Worm (Caenorhabditis elegans) whole organism, young adult: ENCODE measurements around the gene Y41D4B.1.

Experiments
- C06A6.2 ChIP-seq: fragments of 200-800 bp; sonication (Bioruptor generic); conservative IDR thresholded peaks from 2 replicates; pipeline ENCODE4 v1.3.6; 2022; ENCODE audit warnings: missing genetic modification characterization, missing compliant biosample characterization
- F10E7.11 ChIP-seq: sonication (generic microtip); optimal IDR thresholded peaks from 2 replicates; lab custom pipeline; 2017; ENCODE audit warnings: mild to moderate bottlenecking, missing genetic modification characterization, moderate library complexity, missing compliant biosample characterization
- F33H1.4 ChIP-seq: fragments of 200-800 bp; sonication (Bioruptor generic); IDR thresholded peaks from 2 replicates; pipeline ENCODE4 v1.3.6; 2022; ENCODE audit warnings: missing genetic modification reagents, missing genetic modification characterization, missing compliant biosample characterization
- F39B2.1 ChIP-seq: fragments of 200-800 bp; sonication (Bioruptor generic); IDR thresholded peaks from 2 replicates; pipeline ENCODE4 v1.3.6; 2022; ENCODE audit warnings: missing genetic modification reagents, missing genetic modification characterization, missing compliant biosample characterization
- F57C9.4 ChIP-seq: sonication (generic microtip); optimal IDR thresholded peaks from 2 replicates; lab custom pipeline; 2017; ENCODE audit warnings: mild to moderate bottlenecking, missing genetic modification characterization, missing compliant biosample characterization
- T26A5.8 ChIP-seq: sonication (generic microtip); optimal IDR thresholded peaks from 2 replicates; lab custom pipeline; 2016; ENCODE audit warnings: missing genetic modification characterization, missing compliant biosample characterization
- Y56A3A.18 ChIP-seq: fragments of 200-800 bp; sonication (Bioruptor generic); IDR thresholded peaks from 2 replicates; pipeline ENCODE4 v1.3.6; 2022; ENCODE audit warnings: missing genetic modification reagents, missing genetic modification characterization, missing compliant biosample characterization
- aptf-3 ChIP-seq: fragments of 200-800 bp; sonication (Bioruptor generic); IDR thresholded peaks from 2 replicates; pipeline ENCODE4 v1.3.6; 2022; ENCODE audit warnings: missing genetic modification characterization, missing compliant biosample characterization
- attf-3 ChIP-seq: fragments of 200-800 bp; sonication (Bioruptor generic); conservative IDR thresholded peaks from 2 replicates; pipeline ENCODE4 v1.3.6; 2022; ENCODE audit warnings: missing genetic modification reagents, missing genetic modification characterization, missing compliant biosample characterization
- ccch-3 ChIP-seq: fragments of 200-800 bp; sonication (Bioruptor generic); optimal IDR thresholded peaks from 2 replicates; lab custom pipeline; 2018; ENCODE audit warnings: mild to moderate bottlenecking, missing genetic modification characterization, missing compliant biosample characterization
- cebp-2 ChIP-seq: fragments of 200-800 bp; sonication (Bioruptor generic); IDR thresholded peaks from 2 replicates; pipeline ENCODE4 v1.3.6; 2022; ENCODE audit warnings: missing genetic modification characterization, missing compliant biosample characterization
- ceh-27 ChIP-seq: fragments of 200-800 bp; sonication (Bioruptor generic); optimal IDR thresholded peaks from 2 replicates; lab custom pipeline; 2018; ENCODE audit warnings: mild to moderate bottlenecking, missing genetic modification characterization, moderate library complexity, missing compliant biosample characterization
- ceh-40 ChIP-seq: fragments of 200-800 bp; sonication (Bioruptor generic); IDR thresholded peaks from 2 replicates; pipeline ENCODE4 v1.3.6; 2022; ENCODE audit warnings: missing genetic modification characterization, missing compliant biosample characterization
- ceh-58 ChIP-seq: fragments of 200-800 bp; sonication (Bioruptor generic); IDR thresholded peaks from 2 replicates; pipeline ENCODE4 v1.3.6; 2022; ENCODE audit warnings: missing genetic modification characterization, missing compliant biosample characterization
- ceh-91 ChIP-seq: fragments of 200-800 bp; sonication (Bioruptor generic); IDR thresholded peaks from 2 replicates; pipeline ENCODE4 v1.3.6; 2022; ENCODE audit warnings: missing genetic modification reagents, missing genetic modification characterization, missing compliant biosample characterization
- chd-7 ChIP-seq: sonication (generic microtip); optimal IDR thresholded peaks from 2 replicates; lab custom pipeline; 2016; ENCODE audit warnings: mild to moderate bottlenecking, missing genetic modification characterization, moderate library complexity, missing compliant biosample characterization
- dpff-1 ChIP-seq: sonication (generic microtip); optimal IDR thresholded peaks from 2 replicates; lab custom pipeline; 2017; ENCODE audit warnings: mild to moderate bottlenecking, missing genetic modification characterization, missing compliant biosample characterization
- efl-1 ChIP-seq: fragments of 150-350 bp; optimal IDR thresholded peaks from 2 replicates; lab custom pipeline; 2014; ENCODE audit warnings: missing biosample characterization, missing genetic modification reagents, missing genetic modification characterization
- egl-18 ChIP-seq: fragments of 200-800 bp; sonication (Bioruptor generic); IDR thresholded peaks from 2 replicates; pipeline ENCODE4 v1.3.6; 2022; ENCODE audit warnings: missing genetic modification reagents, missing genetic modification characterization, missing compliant biosample characterization
- egl-44 ChIP-seq: fragments of 200-800 bp; sonication (Bioruptor generic); IDR thresholded peaks from 2 replicates; pipeline ENCODE4 v1.3.6; 2022; ENCODE audit warnings: missing genetic modification reagents, missing genetic modification characterization, missing compliant biosample characterization
- hlh-12 ChIP-seq: sonication (generic microtip); optimal IDR thresholded peaks from 2 replicates; lab custom pipeline; 2016; ENCODE audit warnings: missing genetic modification characterization, missing compliant biosample characterization
- hmg-20 ChIP-seq: fragments of 200-800 bp; sonication (Bioruptor generic); IDR thresholded peaks from 2 replicates; pipeline ENCODE4 v1.3.6; 2022; ENCODE audit warnings: missing genetic modification reagents, missing genetic modification characterization, missing compliant biosample characterization
- hsf-1 ChIP-seq: fragments of 200-800 bp; sonication (Bioruptor generic); IDR thresholded peaks from 2 replicates; pipeline ENCODE4 v1.3.6; 2022; ENCODE audit warnings: missing genetic modification reagents, missing genetic modification characterization, missing compliant biosample characterization
- lag-1 ChIP-seq: fragments of 200-800 bp; sonication (Bioruptor generic); IDR thresholded peaks from 2 replicates; pipeline ENCODE4 v1.3.6; 2022; ENCODE audit warnings: missing genetic modification reagents, missing genetic modification characterization, missing compliant biosample characterization
- lin-26 ChIP-seq: fragments of 200-800 bp; sonication (Bioruptor generic); IDR thresholded peaks from 2 replicates; pipeline ENCODE4 v1.3.6; 2022; ENCODE audit warnings: missing genetic modification reagents, missing genetic modification characterization, missing compliant biosample characterization
- lin-40 ChIP-seq: sonication (generic microtip); optimal IDR thresholded peaks from 2 replicates; lab custom pipeline; 2016; ENCODE audit warnings: missing genetic modification characterization, mild to moderate bottlenecking, missing compliant biosample characterization, missing genotype, missing genetic modification reagents
- madf-10 ChIP-seq: sonication (generic microtip); optimal IDR thresholded peaks from 2 replicates; lab custom pipeline; 2016; ENCODE audit warnings: mild to moderate bottlenecking, missing genetic modification characterization, missing compliant biosample characterization
- mcd-1 ChIP-seq: fragments of 200-800 bp; sonication (Bioruptor generic); IDR thresholded peaks from 2 replicates; pipeline ENCODE4 v1.3.6; 2022; ENCODE audit warnings: missing genetic modification reagents, missing genetic modification characterization, missing compliant biosample characterization
- nfya-1 ChIP-seq: sonication (generic microtip); optimal IDR thresholded peaks from 2 replicates; lab custom pipeline; 2017; ENCODE audit warnings: antibody characterized with exemption, missing compliant biosample characterization, missing genetic modification characterization, borderline replicate concordance; ENCODE audit not compliant: insufficient read depth
- nhr-27 ChIP-seq: fragments of 200-800 bp; sonication (Bioruptor generic); optimal IDR thresholded peaks from 2 replicates; lab custom pipeline; 2018; ENCODE audit warnings: mild to moderate bottlenecking, missing genetic modification characterization, moderate library complexity, missing compliant biosample characterization
- nhr-80 ChIP-seq: sonication (generic microtip); optimal IDR thresholded peaks from 2 replicates; lab custom pipeline; 2016; ENCODE audit warnings: missing genetic modification characterization, missing compliant biosample characterization
- nhr-90 ChIP-seq: sonication (generic microtip); optimal IDR thresholded peaks from 2 replicates; lab custom pipeline; 2016; ENCODE audit warnings: missing genotype, mild to moderate bottlenecking, missing genetic modification characterization, missing compliant biosample characterization
- pbrm-1 ChIP-seq: fragments of 200-800 bp; sonication (Bioruptor generic); IDR thresholded peaks from 2 replicates; pipeline ENCODE4 v1.3.6; 2022; ENCODE audit warnings: missing genetic modification reagents, missing genetic modification characterization, missing compliant biosample characterization
- rec-8 ChIP-seq, 2 experiments: sonication (generic microtip); optimal IDR thresholded peaks; 2 replicates each; lab custom pipeline; 2016; ENCODE audit warnings: mild to moderate bottlenecking in 2 of 2, missing genetic modification characterization in 2 of 2, missing genetic modification reagents in 2 of 2, missing genotype in 2 of 2, missing biosample characterization in 1 of 2, missing compliant biosample characterization in 1 of 2, moderate library complexity in 1 of 2
- rpc-1 ChIP-seq, 2 experiments: fragments of 150-350 bp in 1 of 2; sonication (generic microtip) in 1 of 2; optimal IDR thresholded peaks; 2 replicates each; lab custom pipeline; 2014 to 2018; ENCODE audit warnings: missing biosample characterization in 1 of 2, missing genetic modification characterization in 1 of 2, missing genetic modification reagents in 1 of 2, missing genotype in 1 of 2
- sdz-38 ChIP-seq: sonication (generic microtip); optimal IDR thresholded peaks from 2 replicates; lab custom pipeline; 2016; ENCODE audit warnings: missing genotype, missing genetic modification characterization, missing compliant biosample characterization
- snpc-1.1 ChIP-seq: sonication (generic microtip); optimal IDR thresholded peaks from 2 replicates; lab custom pipeline; 2017; ENCODE audit warnings: missing genetic modification characterization, mild to moderate bottlenecking, missing compliant biosample characterization, antibody characterized with exemption, moderate library complexity, missing genotype, missing genetic modification reagents; ENCODE audit not compliant: insufficient read depth
- snpc-1.3 ChIP-seq: sonication (generic microtip); optimal IDR thresholded peaks from 2 replicates; lab custom pipeline; 2017; ENCODE audit warnings: missing genetic modification characterization, mild to moderate bottlenecking, missing compliant biosample characterization, antibody characterized with exemption, moderate library complexity, missing genotype, missing genetic modification reagents; ENCODE audit not compliant: insufficient read depth
- tbx-9 ChIP-seq: sonication (generic microtip); optimal IDR thresholded peaks from 2 replicates; lab custom pipeline; 2016; ENCODE audit warnings: borderline replicate concordance, missing genetic modification characterization, inconsistent platforms, missing compliant biosample characterization
- ztf-18 ChIP-seq: sonication (generic microtip); optimal IDR thresholded peaks from 2 replicates; lab custom pipeline; 2016; ENCODE audit warnings: missing genotype, mild to moderate bottlenecking, missing genetic modification characterization, missing compliant biosample characterization
- ztf-25 ChIP-seq: fragments of 200-800 bp; sonication (Bioruptor generic); IDR thresholded peaks from 2 replicates; pipeline ENCODE4 v1.3.6; 2022; ENCODE audit warnings: missing genetic modification reagents, missing genetic modification characterization, missing compliant biosample characterization
- ztf-26 ChIP-seq: sonication (generic microtip); optimal IDR thresholded peaks from 2 replicates; lab custom pipeline; 2017; ENCODE audit warnings: missing genetic modification characterization, missing compliant biosample characterization
- ztf-28 ChIP-seq: fragments of 200-800 bp; sonication (Bioruptor generic); IDR thresholded peaks from 2 replicates; pipeline ENCODE4 v1.3.6; 2022; ENCODE audit warnings: missing genetic modification reagents, missing genetic modification characterization, missing compliant biosample characterization
- ztf-3 ChIP-seq: fragments of 200-800 bp; sonication (Bioruptor generic); optimal IDR thresholded peaks from 2 replicates; lab custom pipeline; 2018; ENCODE audit warnings: mild to moderate bottlenecking, missing genetic modification characterization, missing compliant biosample characterization
- ztf-6 ChIP-seq: fragments of 200-800 bp; sonication (Bioruptor generic); IDR thresholded peaks from 2 replicates; pipeline ENCODE4 v1.3.6; 2022; ENCODE audit warnings: missing genetic modification reagents, missing genetic modification characterization, missing compliant biosample characterization

The Y41D4B.1 gene

ce11 chrIV:1657069-1657468, 15.4 kb upstream of the Y41D4B.1 start (continued):
- TF ChIP-seq lin-26 (GFP tag; lab: Robert Waterston, UW) (no peak), ztf-26 (no peak), ztf-3 (GFP tag; lab: Kevin White, UChicago) (no peak), hsf-1 (GFP tag; lab: Robert Waterston, UW) (no peak), lin-40 (tag; lab: Kevin White, UChicago) (no peak), attf-3 (peak; percentile 15; the same call in 1 of the 2 replicates), mcd-1 (GFP tag; lab: Robert Waterston, UW) (no peak), ztf-28 (no peak), C06A6.2 (GFP tag; lab: Robert Waterston, UW) (no peak)

- TF ChIP-seq nfya-1 (tag; lab: Kevin White, UChicago) (no peak), ztf-25 (GFP tag; lab: Robert Waterston, UW) (peak; percentile 91), ztf-28 (peak; percentile 86; the same call in 1 of the 2 replicates), egl-18 (GFP tag; lab: Robert Waterston, UW) (no peak), ceh-27 (GFP tag; lab: Kevin White, UChicago) (peak; percentile 92), F39B2.1 (GFP tag; lab: Robert Waterston, UW) (no peak), pbrm-1 (GFP tag; lab: Robert Waterston, UW) (peak; percentile 95), lin-40 (tag; lab: Kevin White, UChicago) (peak; percentile 94), ztf-6 (GFP tag; lab: Robert Waterston, UW) (peak; percentile 83; the same call in 1 of the 2 replicates), F10E7.11 (tag; lab: Kevin White, UChicago) (no peak), nhr-27 (tag; lab: Kevin White, UChicago) (no peak), ceh-91 (GFP tag; lab: Robert Waterston, UW) (peak; percentile 90), tbx-9 (tag; lab: Kevin White, UChicago) (no peak), ceh-58 (GFP tag; lab: Robert Waterston, UW) (no peak), T26A5.8 (tag; lab: Kevin White, UChicago) (no peak), egl-44 (GFP tag; lab: Robert Waterston, UW) (peak; percentile 65; the same call in 1 of the 2 replicates), hlh-12 (tag; lab: Kevin White, UChicago) (no peak), lag-1 (GFP tag; lab: Robert Waterston, UW) (no peak), efl-1 (GFP tag; lab: Kevin White, UChicago) (peak; percentile 76), madf-10 (tag; lab: Kevin White, UChicago) (peak; percentile 90), C06A6.2 (GFP tag; lab: Robert Waterston, UW) (peak; percentile 97), F57C9.4 (tag; lab: Kevin White, UChicago) (no peak), chd-7 (tag; lab: Kevin White, UChicago) (peak; percentile 76), aptf-3 (GFP tag; lab: Robert Waterston, UW) (no peak), ceh-40 (GFP tag; lab: Robert Waterston, UW) (no peak), nhr-90 (tag; lab: Kevin White, UChicago) (peak; percentile 67), nhr-80 (peak; percentile 95), snpc-1.3 (tag; lab: Kevin White, UChicago) (peak; percentile 84), sdz-38 (tag; lab: Kevin White, UChicago) (no peak), ccch-3 (GFP tag; lab: Kevin White, UChicago) (no peak), rpc-1 (optimal IDR thresholded peaks at IDR 0.05; lab: Kevin White, UChicago) (peak; percentile 49), rpc-1 (tag; optimal IDR thresholded peaks at IDR 0.05; lab: Kevin White, UChicago) (no peak), ztf-18 (tag; lab: Kevin White, UChicago) (peak; percentile 81), rec-8 (tag; optimal IDR thresholded peaks at IDR 0.05; lab: Kevin White, UChicago) (peak; percentile 27 to 29), F33H1.4 (GFP tag; lab: Robert Waterston, UW) (peak; percentile 84), ztf-26 (peak; percentile 92), dpff-1 (tag; lab: Kevin White, UChicago) (no peak), cebp-2 (GFP tag; lab: Robert Waterston, UW) (no peak), Y56A3A.18 (GFP tag; lab: Robert Waterston, UW) (no peak), snpc-1.1 (peak; percentile 55), hmg-20 (peak; percentile 71; the same call in 1 of the 2 replicates)
Measured at ce11 chrIV:1659045-1659741, 13.3 kb upstream of the Y41D4B.1 start, which contains the start of gene rps-28. rps-28 (plus strand) TSS chrIV:1659691.
